Worm (Caenorhabditis elegans) whole organism, L4 larva: ENCODE measurements around the gene rsp-2.

Experiments used
- lsy-2 ChIP-seq, 2 experiments: fragments of 150-350 bp in 1 of 2; sonication (generic microtip) in 1 of 2; optimal IDR thresholded peaks; 2 replicates each; lab custom pipeline; 2014 to 2017; ENCODE audit warnings: missing biosample characterization in 2 of 2, missing genetic modification characterization in 2 of 2
- zip-2 ChIP-seq: fragments of 150-350 bp; optimal IDR thresholded peaks from 2 replicates; lab custom pipeline; 2014; ENCODE audit warnings: missing biosample characterization, missing genetic modification characterization

DNA sequence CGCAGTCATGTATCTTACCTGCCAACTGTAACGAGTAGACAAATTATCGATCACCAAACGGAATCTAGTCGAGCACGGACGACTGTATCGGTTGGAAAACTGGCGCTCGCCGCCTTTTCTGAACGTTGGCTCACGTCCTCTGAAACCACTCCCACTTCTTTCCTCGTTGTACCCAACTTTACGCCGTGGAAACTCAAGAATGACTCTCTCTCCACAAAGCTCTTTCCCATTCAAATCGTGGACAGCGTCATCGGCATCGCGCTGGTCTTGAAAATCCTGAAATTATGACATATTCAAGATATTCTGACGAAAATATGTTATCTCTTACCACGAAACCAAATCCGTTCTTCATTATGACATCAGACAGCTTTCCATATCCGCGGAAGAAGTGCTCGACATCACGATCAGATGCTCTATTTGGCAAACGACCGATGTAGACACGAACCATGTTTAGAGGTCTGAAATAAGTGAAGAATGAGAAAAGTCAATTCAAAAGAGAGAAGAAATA is at the start of gene rsp-2:
- TF ChIP-seq lsy-2 (tag; optimal IDR thresholded peaks at IDR 0.05; lab: Kevin White, UChicago) (no peak), zip-2 (no peak)
